Fruit fly (Drosophila melanogaster) Kc167 (cell line): ENCODE results near the gene Vsx1.

Experiments
- Myc ChIP-seq: fragments of >200 bp; optimal IDR thresholded peaks from 2 replicates; lab custom pipeline; 2017; ENCODE audit warnings: missing external identifiers
- Sin3A ChIP-seq: fragments of >200 bp; optimal IDR thresholded peaks from 2 replicates; lab custom pipeline; 2018; ENCODE audit warnings: missing external identifiers
- h ChIP-seq: fragments of >200 bp; optimal IDR thresholded peaks from 3 replicates; lab custom pipeline; 2018; ENCODE audit warnings: missing external identifiers
- insv ChIP-seq: fragments of >200 bp; optimal IDR thresholded peaks from 3 replicates; lab custom pipeline; 2018; ENCODE audit warnings: missing external identifiers
- psq ChIP-seq: fragments of >200 bp; optimal IDR thresholded peaks from 2 replicates; lab custom pipeline; 2017; ENCODE audit warnings: missing external identifiers
- ttk ChIP-seq: sonication (Bioruptor generic); optimal IDR thresholded peaks from 2 replicates; lab custom pipeline; 2017; ENCODE audit warnings: missing external identifiers

dm6 chrX:5649998-5650397 is 55.9 kb downstream of the Vsx1 start:
- TF ChIP-seq h (lab: Kevin White, UChicago) = no peak
- TF ChIP-seq Myc (lab: Kevin White, UChicago) = no peak
- no peak for TF ChIP-seq ttk (lab: Kevin White, UChicago)
- TF ChIP-seq insv (lab: Kevin White, UChicago) = no peak
- TF ChIP-seq Sin3A (lab: Kevin White, UChicago) = no peak
- no peak for TF ChIP-seq psq (lab: Kevin White, UChicago)
